Worm (Caenorhabditis elegans): ENCODE measurements around the gene ZK721.4.
A peak's percentile ranks its signal among the peaks of the same experiment; 100 is the strongest.

ce11 chrX:8805475-8805874 is 26.8 kb downstream of the ZK721.4 start:
- TF ChIP-seq unc-130 (GFP tag; optimal IDR thresholded peaks at IDR 0.05) (no peak), madf-10 (tag; optimal IDR thresholded peaks at IDR 0.05) (no peak), K11D2.4 (GFP tag; IDR thresholded peaks at IDR 0.05) (no peak), zfh-2 (GFP tag; conservative IDR thresholded peaks at IDR 0.05) (peak; percentile 95), F57C9.4 (tag; optimal IDR thresholded peaks at IDR 0.05) (no peak), ama-1 (optimal IDR thresholded peaks at IDR 0.05) (no peak), ama-1 (GFP tag; optimal IDR thresholded peaks at IDR 0.05) (no peak), ekl-4 (GFP tag; IDR thresholded peaks at IDR 0.05) (no peak), sdz-38 (tag; optimal IDR thresholded peaks at IDR 0.05) (no peak), ets-4 (GFP tag; optimal IDR thresholded peaks at IDR 0.05) (no peak), F37B4.10 (GFP tag; IDR thresholded peaks at IDR 0.05) (no peak), ceh-91 (GFP tag; IDR thresholded peaks at IDR 0.05) (no peak), dpl-1 (GFP tag; optimal IDR thresholded peaks at IDR 0.05) (no peak)

Measured in whole organism, young adult.